Worm (Caenorhabditis elegans) whole organism, late embryonic: ENCODE measurements around the gene srx-105.

Experiments
- F13H6.1 ChIP-seq: sonication (generic microtip); optimal IDR thresholded peaks from 2 replicates; lab custom pipeline; 2016; ENCODE audit warnings: missing genetic modification characterization, missing compliant biosample characterization
- ceh-22 ChIP-seq: sonication (generic microtip); optimal IDR thresholded peaks from 2 replicates; lab custom pipeline; 2017; ENCODE audit warnings: missing biosample characterization, missing genetic modification characterization
- ceh-30 ChIP-seq: fragments of 150-350 bp; optimal IDR thresholded peaks from 2 replicates; lab custom pipeline; 2014; ENCODE audit warnings: missing biosample characterization, missing genetic modification characterization
- ceh-9 ChIP-seq: sonication (generic microtip); optimal IDR thresholded peaks from 2 replicates; lab custom pipeline; 2016; ENCODE audit warnings: mild to moderate bottlenecking, missing genetic modification characterization, inconsistent platforms, missing compliant biosample characterization
- elt-2 ChIP-seq: sonication (generic microtip); optimal IDR thresholded peaks from 2 replicates; lab custom pipeline; 2016; ENCODE audit warnings: missing genetic modification reagents, missing genetic modification characterization, missing compliant biosample characterization
- eyg-1 ChIP-seq: sonication (generic microtip); optimal IDR thresholded peaks from 2 replicates; lab custom pipeline; 2016; ENCODE audit warnings: missing genotype, missing genetic modification characterization, missing compliant biosample characterization
- fax-1 ChIP-seq: sonication (generic microtip); optimal IDR thresholded peaks from 2 replicates; lab custom pipeline; 2016; ENCODE audit warnings: missing genotype, missing genetic modification characterization, missing compliant biosample characterization
- nfya-1 ChIP-seq: sonication (generic microtip); optimal IDR thresholded peaks from 2 replicates; lab custom pipeline; 2017; ENCODE audit warnings: missing genetic modification characterization, mild to moderate bottlenecking, missing compliant biosample characterization, antibody characterized with exemption, moderate library complexity
- pqm-1 ChIP-seq: sonication (generic microtip); optimal IDR thresholded peaks from 2 replicates; lab custom pipeline; 2016; ENCODE audit warnings: missing genetic modification characterization, missing compliant biosample characterization
- sox-4 ChIP-seq: sonication (generic microtip); optimal IDR thresholded peaks from 2 replicates; lab custom pipeline; 2017; ENCODE audit warnings: mild to moderate bottlenecking, missing genetic modification characterization, inconsistent platforms, missing compliant biosample characterization
- tbx-2 ChIP-seq: sonication (generic microtip); optimal IDR thresholded peaks from 2 replicates; lab custom pipeline; 2016; ENCODE audit warnings: missing genetic modification characterization, missing compliant biosample characterization
- ztf-16 ChIP-seq: sonication (generic microtip); optimal IDR thresholded peaks from 2 replicates; lab custom pipeline; 2017; ENCODE audit warnings: missing genetic modification characterization, missing compliant biosample characterization

ce11 chrII:3688333-3688732 is 12.9 kb downstream of the srx-105 start, which contains the start of gene ifas-1:
- no peak for TF ChIP-seq F13H6.1 (tag; lab: Kevin White, UChicago)
- TF ChIP-seq ceh-30 (tag; lab: Kevin White, UChicago), result no peak
- TF ChIP-seq ceh-9, result no peak
- no peak for TF ChIP-seq pqm-1
- no peak for TF ChIP-seq ceh-22 (tag; lab: Kevin White, UChicago)
- no peak for TF ChIP-seq elt-2
- no peak for TF ChIP-seq ztf-16
- TF ChIP-seq fax-1, result no peak
- TF ChIP-seq tbx-2 (tag; lab: Kevin White, UChicago), result no peak
- no peak for TF ChIP-seq nfya-1
- TF ChIP-seq eyg-1, result no peak
- no peak for TF ChIP-seq sox-4 (tag; lab: Kevin White, UChicago)
